Fruit fly (Drosophila melanogaster): ENCODE measurements around the gene CG8031.
A peak's percentile ranks its signal among the peaks of the same experiment; 100 is the strongest.

Gene CG8031

dm6 chr3R:12981334-12982166 lies 29.6 kb downstream of the CG8031 start (continued):
- TF ChIP-seq lbe (GFP tag; optimal IDR thresholded peaks at IDR 0.05) (no peak), Usf (GFP tag; optimal IDR thresholded peaks at IDR 0.05) (peak; percentile 17), ab (GFP tag; optimal IDR thresholded peaks at IDR 0.05) (no peak), row (GFP tag; IDR thresholded peaks at IDR 0.05) (peak; percentile 60; the same call in 2 of the 3 replicates), Mad (GFP tag; optimal IDR thresholded peaks at IDR 0.05) (peak; percentile 19), B-H1 (GFP tag; IDR thresholded peaks at IDR 0.05) (peak; percentile 47; the same call in 1 of the 3 replicates), CG15514 (GFP tag; optimal IDR thresholded peaks at IDR 0.05) (peak; percentile 40), CG17328 (GFP tag; IDR thresholded peaks at IDR 0.05) (peak; percentile 40; the same call in 1 of the 2 replicates), Lim3 (GFP tag; IDR thresholded peaks at IDR 0.05) (no peak), bab2 (GFP tag; optimal IDR thresholded peaks at IDR 0.05) (peak; percentile 45), CG10431 (GFP tag; optimal IDR thresholded peaks at IDR 0.05) (no peak), Xbp1 (GFP tag; optimal IDR thresholded peaks at IDR 0.05) (peak; percentile 63), CG1233 (GFP tag; optimal IDR thresholded peaks at IDR 0.05) (peak; percentile 11), CG11560 (tag; IDR thresholded peaks at IDR 0.05) (no peak), maf-S (GFP tag; optimal IDR thresholded peaks at IDR 0.05) (no peak), pzg (GFP tag; optimal IDR thresholded peaks at IDR 0.05) (no peak), CG2712 (tag; optimal IDR thresholded peaks at IDR 0.05) (peak; percentile 73), fd3F (GFP tag; optimal IDR thresholded peaks at IDR 0.05) (peak; percentile 55), ara (GFP tag; IDR thresholded peaks at IDR 0.05) (peak; percentile 60), CG12104 (GFP tag; optimal IDR thresholded peaks at IDR 0.05) (peak; percentile 78), CG12744 (GFP tag; optimal IDR thresholded peaks at IDR 0.05) (peak; percentile 34), NC2β (GFP tag; optimal IDR thresholded peaks at IDR 0.05) (no peak), stc (GFP tag; IDR thresholded peaks at IDR 0.05) (peak; percentile 40; the same call in 1 of the 2 replicates), CG15696 (tag; optimal IDR thresholded peaks at IDR 0.05) (peak; percentile 60), pan (optimal IDR thresholded peaks at IDR 0.05) (no peak), pan (GFP tag; optimal IDR thresholded peaks at IDR 0.05 in 1 of 2, IDR thresholded peaks at IDR 0.05 in 1 of 2) (peak in 1 of 2 experiments; percentile 61), CG15601 (tag; optimal IDR thresholded peaks at IDR 0.05) (no peak), unpg (GFP tag; optimal IDR thresholded peaks at IDR 0.05) (peak; percentile 66), CG11695 (GFP tag; IDR thresholded peaks at IDR 0.05) (peak; percentile 70), zf30C (GFP tag; optimal IDR thresholded peaks at IDR 0.05) (peak; percentile 66), CG8089 (GFP tag; optimal IDR thresholded peaks at IDR 0.05) (no peak), HmgD (GFP tag; optimal IDR thresholded peaks at IDR 0.05) (no peak), CG4617 (GFP tag; optimal IDR thresholded peaks at IDR 0.05; ENCODE audit: borderline replicate concordance) (no peak), trem (tag; optimal IDR thresholded peaks at IDR 0.05) (peak; percentile 34), CG18011 (GFP tag; optimal IDR thresholded peaks at IDR 0.05) (peak; percentile 9), esg (GFP tag; conservative IDR thresholded peaks at IDR 0.05) (peak; percentile 57), cato (GFP tag; optimal IDR thresholded peaks at IDR 0.05; ENCODE audit: borderline replicate concordance) (peak; percentile 25), phol (tag; optimal IDR thresholded peaks at IDR 0.05) (peak; percentile 78), CG31365 (tag; optimal IDR thresholded peaks at IDR 0.05) (no peak), CG3281 (GFP tag; optimal IDR thresholded peaks at IDR 0.05) (peak; percentile 78), Dip2 (GFP tag; IDR thresholded peaks at IDR 0.05) (no peak), ken (GFP tag; IDR thresholded peaks at IDR 0.05) (peak; percentile 30; the same call in 1 of the 3 replicates), sens (GFP tag) (peak; percentile 80), Fer1 (GFP tag; optimal IDR thresholded peaks at IDR 0.05) (peak; percentile 72), CG10209 (GFP tag; optimal IDR thresholded peaks at IDR 0.05) (peak; percentile 38), CG18764 (GFP tag; optimal IDR thresholded peaks at IDR 0.05) (peak; percentile 40), z (GFP tag; IDR thresholded peaks at IDR 0.05) (no peak), dan (GFP tag; IDR thresholded peaks at IDR 0.05) (no peak), CG17361 (GFP tag; IDR thresholded peaks at IDR 0.05) (peak; percentile 73), tin (GFP tag; optimal IDR thresholded peaks at IDR 0.05) (peak; percentile 36)
